Worm (Caenorhabditis elegans) whole organism, late embryonic: ENCODE results near the gene srsx-39.

Experiments
- ama-1 ChIP-seq: fragments of 150-350 bp; optimal IDR thresholded peaks from 2 replicates; lab custom pipeline; 2014
- ceh-19 ChIP-seq: fragments of 200-800 bp; sonication (Bioruptor generic); optimal IDR thresholded peaks from 2 replicates; lab custom pipeline; 2018; ENCODE audit warnings: mild to moderate bottlenecking, missing genetic modification characterization, missing compliant biosample characterization
- ceh-34 ChIP-seq: sonication (generic microtip); optimal IDR thresholded peaks from 2 replicates; lab custom pipeline; 2016; ENCODE audit warnings: mild to moderate bottlenecking, missing genetic modification characterization, missing compliant biosample characterization
- ets-4 ChIP-seq: sonication (generic microtip); optimal IDR thresholded peaks from 2 replicates; lab custom pipeline; 2016; ENCODE audit warnings: missing genetic modification characterization, missing compliant biosample characterization
- fkh-10 ChIP-seq: fragments of 150-350 bp; optimal IDR thresholded peaks from 2 replicates; lab custom pipeline; 2014; ENCODE audit warnings: missing biosample characterization, missing genetic modification reagents, missing genetic modification characterization
- gmeb-2 ChIP-seq: sonication (generic microtip); optimal IDR thresholded peaks from 2 replicates; lab custom pipeline; 2016; ENCODE audit warnings: missing genetic modification characterization, inconsistent platforms, missing compliant biosample characterization
- madf-2 ChIP-seq: sonication (generic microtip); optimal IDR thresholded peaks from 2 replicates; lab custom pipeline; 2017; ENCODE audit warnings: missing genetic modification characterization, missing compliant biosample characterization
- pqm-1 ChIP-seq: sonication (generic microtip); optimal IDR thresholded peaks from 2 replicates; lab custom pipeline; 2016; ENCODE audit warnings: missing genetic modification characterization, missing compliant biosample characterization
- unc-3 ChIP-seq, 2 experiments: fragments of 200-800 bp in 1 of 2; sonication (Bioruptor generic) in 1 of 2; sonication (generic microtip) in 1 of 2; conservative IDR thresholded peaks in 1 of 2; optimal IDR thresholded peaks in 1 of 2; 2 replicates each; pipeline versions ENCODE4 v1.3.6 to Lab custom; 2016 to 2022; ENCODE audit warnings: missing compliant biosample characterization in 2 of 2, missing genetic modification characterization in 2 of 2, missing genetic modification reagents in 1 of 2

DNA sequence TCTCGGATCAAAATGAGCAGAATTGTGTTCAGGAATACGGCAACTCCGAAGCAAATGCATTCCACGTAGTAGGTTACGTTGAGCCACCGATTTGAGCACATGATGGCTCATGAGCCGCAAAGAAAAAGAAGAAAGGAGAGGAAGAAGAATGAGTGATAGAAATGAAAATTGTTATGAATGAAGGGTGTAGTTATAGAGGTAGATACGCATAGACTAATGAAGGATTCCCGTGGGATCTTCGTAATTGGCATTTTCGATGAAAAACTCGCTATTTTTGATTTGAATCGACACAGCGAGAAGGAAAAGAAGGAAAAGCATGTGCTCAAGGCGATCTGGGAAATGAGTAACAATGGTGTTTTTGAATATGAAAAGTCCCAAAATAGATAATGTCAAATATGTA, 37.3 kb upstream of the srsx-39 start, which contains the start of gene str-96:
- no peak for TF ChIP-seq ceh-34 (tag; lab: Kevin White, UChicago)
- TF ChIP-seq ama-1, result no peak
- no peak for TF ChIP-seq pqm-1 (tag; lab: Kevin White, UChicago)
- no peak for TF ChIP-seq ceh-19
- TF ChIP-seq unc-3 (GFP tag; conservative IDR thresholded peaks at IDR 0.05; lab: Robert Waterston, UW), result no peak
- no peak for TF ChIP-seq unc-3 (tag; optimal IDR thresholded peaks at IDR 0.05; lab: Kevin White, UChicago)
- TF ChIP-seq fkh-10 (GFP tag; lab: Kevin White, UChicago), result no peak
- TF ChIP-seq ets-4 (tag; lab: Kevin White, UChicago), result no peak
- TF ChIP-seq madf-2 (tag; lab: Kevin White, UChicago), result no peak
- TF ChIP-seq gmeb-2, result no peak
